Worm (Caenorhabditis elegans) whole organism, young adult: ENCODE data around the gene AC3.5.

Experiments
- B0261.1 ChIP-seq: sonication (generic microtip); optimal IDR thresholded peaks from 2 replicates; lab custom pipeline; 2016; ENCODE audit warnings: mild to moderate bottlenecking, missing genetic modification characterization, moderate library complexity, missing compliant biosample characterization
- C17E4.6 ChIP-seq: fragments of 200-800 bp; sonication (Bioruptor generic); IDR thresholded peaks from 2 replicates; pipeline ENCODE4 v1.3.6; 2022; ENCODE audit warnings: missing genetic modification reagents, missing genetic modification characterization, missing compliant biosample characterization
- F55B11.4 ChIP-seq: sonication (generic microtip); optimal IDR thresholded peaks from 2 replicates; lab custom pipeline; 2016; ENCODE audit warnings: missing compliant biosample characterization, missing genetic modification characterization, borderline replicate concordance; ENCODE audit not compliant: insufficient read depth
- T26A5.8 ChIP-seq: sonication (generic microtip); optimal IDR thresholded peaks from 2 replicates; lab custom pipeline; 2016; ENCODE audit warnings: missing genetic modification characterization, missing compliant biosample characterization
- ZK185.1 ChIP-seq: sonication (generic microtip); optimal IDR thresholded peaks from 2 replicates; lab custom pipeline; 2016; ENCODE audit warnings: mild to moderate bottlenecking, missing genetic modification characterization, missing compliant biosample characterization; ENCODE audit not compliant: poor library complexity, severe bottlenecking
- ama-1 ChIP-seq, 3 experiments: fragments of 150-350 bp in 1 of 3; sonication (generic microtip) in 2 of 3; optimal IDR thresholded peaks; 2 replicates each; lab custom pipeline; 2014 to 2018; ENCODE audit warnings: missing biosample characterization in 2 of 3, missing genetic modification characterization in 2 of 3, missing genetic modification reagents in 2 of 3
- aptf-3 ChIP-seq: fragments of 200-800 bp; sonication (Bioruptor generic); IDR thresholded peaks from 2 replicates; pipeline ENCODE4 v1.3.6; 2022; ENCODE audit warnings: missing genetic modification characterization, missing compliant biosample characterization
- attf-6 ChIP-seq: fragments of 200-800 bp; sonication (Bioruptor generic); IDR thresholded peaks from 2 replicates; pipeline ENCODE4 v1.3.6; 2022; ENCODE audit warnings: missing genetic modification reagents, missing genetic modification characterization, missing compliant biosample characterization
- ceh-40 ChIP-seq: fragments of 200-800 bp; sonication (Bioruptor generic); IDR thresholded peaks from 2 replicates; pipeline ENCODE4 v1.3.6; 2022; ENCODE audit warnings: missing genetic modification characterization, missing compliant biosample characterization
- dpl-1 ChIP-seq: fragments of 150-350 bp; optimal IDR thresholded peaks from 2 replicates; lab custom pipeline; 2014; ENCODE audit warnings: missing biosample characterization, missing genetic modification reagents, missing genetic modification characterization
- lin-26 ChIP-seq: fragments of 200-800 bp; sonication (Bioruptor generic); IDR thresholded peaks from 2 replicates; pipeline ENCODE4 v1.3.6; 2022; ENCODE audit warnings: missing genetic modification reagents, missing genetic modification characterization, missing compliant biosample characterization
- lin-54 ChIP-seq: fragments of 200-800 bp; sonication (Bioruptor generic); optimal IDR thresholded peaks from 2 replicates; lab custom pipeline; 2018; ENCODE audit warnings: mild to moderate bottlenecking, missing genetic modification characterization, missing compliant biosample characterization
- madf-6 ChIP-seq: fragments of 200-800 bp; sonication (Bioruptor generic); IDR thresholded peaks from 2 replicates; pipeline ENCODE4 v1.3.6; 2022; ENCODE audit warnings: missing genetic modification reagents, missing genetic modification characterization, missing compliant biosample characterization
- nfya-2 ChIP-seq: fragments of 200-800 bp; sonication (Bioruptor generic); IDR thresholded peaks from 2 replicates; pipeline ENCODE4 v1.3.6; 2022; ENCODE audit warnings: missing genetic modification reagents, missing genetic modification characterization, missing compliant biosample characterization

DNA sequence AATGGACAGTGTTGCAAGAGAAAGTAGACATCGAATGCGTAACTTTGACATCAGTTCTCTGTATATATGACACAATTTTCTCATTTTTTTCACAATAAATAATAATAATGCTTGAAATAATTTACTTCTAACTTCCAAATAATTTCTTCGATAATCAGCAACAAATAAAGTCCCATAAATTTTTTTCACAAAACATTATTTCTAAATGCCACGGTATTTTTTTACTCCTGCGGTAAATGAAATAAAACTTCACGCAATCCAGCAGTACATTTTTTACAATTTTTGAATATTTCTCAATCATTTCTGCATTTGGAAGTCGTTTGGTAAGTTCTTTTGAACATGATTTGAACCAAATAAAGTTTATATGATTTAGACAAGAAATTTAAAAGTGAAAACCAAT lies 4.4 kb upstream of the AC3.5 start, which contains the start of gene spe-10:
- no peak for TF ChIP-seq ceh-40 (GFP tag; lab: Robert Waterston, UW)
- TF ChIP-seq B0261.1, result no peak
- TF ChIP-seq ZK185.1 (tag; lab: Kevin White, UChicago), result no peak
- TF ChIP-seq attf-6 (GFP tag; lab: Robert Waterston, UW), result no peak
- TF ChIP-seq nfya-2, result no peak
- TF ChIP-seq ama-1 (optimal IDR thresholded peaks at IDR 0.05; lab: Kevin White, UChicago), result no peak
- TF ChIP-seq ama-1 (GFP tag; optimal IDR thresholded peaks at IDR 0.05; lab: Kevin White, UChicago), result no peak
- TF ChIP-seq madf-6 (GFP tag; lab: Robert Waterston, UW), result no peak
- TF ChIP-seq lin-54, result no peak
- no peak for TF ChIP-seq F55B11.4 (tag; lab: Kevin White, UChicago)
- no peak for TF ChIP-seq C17E4.6
- no peak for TF ChIP-seq lin-26 (GFP tag; lab: Robert Waterston, UW)
- TF ChIP-seq dpl-1 (GFP tag; lab: Kevin White, UChicago), result no peak
- TF ChIP-seq T26A5.8 (tag; lab: Kevin White, UChicago), result no peak
- no peak for TF ChIP-seq aptf-3 (GFP tag; lab: Robert Waterston, UW)
